Fruit fly (Drosophila melanogaster) whole organism, embryonic: Measurements from ENCODE around the gene CG12766.
A peak's percentile ranks its signal among the peaks of the same experiment; 100 is the strongest.

Source experiments
- ATbp ChIP-seq: fragments of 200-800 bp; sonication (Bioruptor generic); optimal IDR thresholded peaks from 2 replicates; lab custom pipeline; 2017; ENCODE audit warnings: missing biosample characterization, mild to moderate bottlenecking, missing genetic modification characterization, missing genetic modification reagents
- Asciz ChIP-seq: fragments of 200-800 bp; sonication (Bioruptor generic); optimal IDR thresholded peaks from 2 replicates; lab custom pipeline; 2017; ENCODE audit warnings: missing biosample characterization, mild to moderate bottlenecking, missing genetic modification characterization, missing genetic modification reagents
- Bgb ChIP-seq: fragments of 200-800 bp; sonication (Bioruptor generic); IDR thresholded peaks from 2 replicates; pipeline ENCODE4 v1.3.6; 2022; ENCODE audit warnings: missing biosample characterization, missing genetic modification characterization; ENCODE audit not compliant: partially characterized antibody
- Blimp-1 ChIP-seq: fragments of 200-800 bp; sonication (Bioruptor generic); optimal IDR thresholded peaks from 3 replicates; lab custom pipeline; 2018; ENCODE audit warnings: missing biosample characterization, missing genetic modification characterization, mild to moderate bottlenecking, moderate library complexity, missing genetic modification reagents
- BtbVII ChIP-seq: fragments of 200-800 bp; sonication (Bioruptor generic); optimal IDR thresholded peaks from 3 replicates; lab custom pipeline; 2017; ENCODE audit warnings: missing biosample characterization, mild to moderate bottlenecking, missing genetic modification characterization
- CG12659 ChIP-seq: fragments of 200-800 bp; sonication (Bioruptor generic); optimal IDR thresholded peaks from 3 replicates; lab custom pipeline; 2017; ENCODE audit warnings: mild to moderate bottlenecking, missing biosample characterization, missing genetic modification reagents, missing genetic modification characterization
- CG13123 ChIP-seq: fragments of 200-800 bp; sonication (Bioruptor generic); optimal IDR thresholded peaks from 2 replicates; lab custom pipeline; 2016; ENCODE audit warnings: missing biosample characterization, missing genetic modification characterization
- CG17359 ChIP-seq: fragments of 200-800 bp; sonication (Bioruptor generic); optimal IDR thresholded peaks from 3 replicates; lab custom pipeline; 2018; ENCODE audit warnings: missing biosample characterization, mild to moderate bottlenecking, missing genetic modification characterization, moderate library complexity
- CG17568 ChIP-seq: fragments of 200-800 bp; sonication (Bioruptor generic); optimal IDR thresholded peaks from 2 replicates; lab custom pipeline; 2018; ENCODE audit warnings: missing biosample characterization, mild to moderate bottlenecking, missing genetic modification characterization, moderate library complexity
- CG17802 ChIP-seq: fragments of 200-800 bp; sonication (Bioruptor generic); optimal IDR thresholded peaks from 2 replicates; lab custom pipeline; 2018; ENCODE audit warnings: missing biosample characterization, mild to moderate bottlenecking, missing genetic modification characterization, moderate library complexity
- CG2199 ChIP-seq: fragments of 200-800 bp; sonication (Bioruptor generic); IDR thresholded peaks from 3 replicates; pipeline ENCODE4 v1.3.6; 2022; ENCODE audit warnings: missing biosample characterization, missing genetic modification characterization
- CG30431 ChIP-seq: fragments of 200-800 bp; sonication (Bioruptor generic); optimal IDR thresholded peaks from 2 replicates; lab custom pipeline; 2017; ENCODE audit warnings: missing biosample characterization, missing genetic modification characterization
- CG31224 ChIP-seq: fragments of 200-800 bp; sonication (Bioruptor generic); IDR thresholded peaks from 2 replicates; pipeline ENCODE4 v1.3.6; 2022; ENCODE audit warnings: missing biosample characterization, missing genetic modification characterization
- CG31388 ChIP-seq: fragments of 200-800 bp; sonication (Bioruptor generic); optimal IDR thresholded peaks from 2 replicates; lab custom pipeline; 2016; ENCODE audit warnings: missing biosample characterization, missing genetic modification characterization
- CG3163 ChIP-seq: fragments of 200-800 bp; sonication (Bioruptor generic); optimal IDR thresholded peaks from 3 replicates; lab custom pipeline; 2016; ENCODE audit warnings: missing biosample characterization, missing genetic modification characterization
- CG4424 ChIP-seq: fragments of 200-800 bp; sonication (Bioruptor generic); optimal IDR thresholded peaks from 3 replicates; lab custom pipeline; 2016; ENCODE audit warnings: missing biosample characterization, missing genetic modification characterization
- CG6765 ChIP-seq: fragments of 200-800 bp; sonication (Bioruptor generic); optimal IDR thresholded peaks from 3 replicates; lab custom pipeline; 2017; ENCODE audit warnings: missing biosample characterization, mild to moderate bottlenecking, missing genetic modification characterization
- CG6813 ChIP-seq: fragments of 200-800 bp; sonication (Bioruptor generic); optimal IDR thresholded peaks from 2 replicates; lab custom pipeline; 2017; ENCODE audit warnings: missing biosample characterization, missing genetic modification characterization, mild to moderate bottlenecking, moderate library complexity, missing genetic modification reagents
- CG7556 ChIP-seq: fragments of 200-800 bp; sonication (Bioruptor generic); optimal IDR thresholded peaks from 2 replicates; lab custom pipeline; 2017; ENCODE audit warnings: missing biosample characterization, mild to moderate bottlenecking, missing genetic modification characterization
- CG8290 ChIP-seq, 3 experiments: fragments of 200-800 bp; sonication (Bioruptor generic); optimal IDR thresholded peaks; 2 replicates each; lab custom pipeline; 2016 to 2019; ENCODE audit warnings: missing biosample characterization in 3 of 3, missing genetic modification characterization in 3 of 3, mild to moderate bottlenecking in 2 of 3, moderate library complexity in 1 of 3
- CG8478 ChIP-seq: fragments of >200 bp; optimal IDR thresholded peaks from 2 replicates; lab custom pipeline; 2018
- CG9437 ChIP-seq: fragments of 200-800 bp; sonication (Bioruptor generic); optimal IDR thresholded peaks from 2 replicates; lab custom pipeline; 2018; ENCODE audit warnings: missing biosample characterization, mild to moderate bottlenecking, missing genetic modification characterization
- CTCF ChIP-seq: fragments of 200-800 bp; sonication (Bioruptor generic); optimal IDR thresholded peaks from 2 replicates; lab custom pipeline; 2017; ENCODE audit warnings: missing biosample characterization, mild to moderate bottlenecking, missing genetic modification characterization, moderate library complexity
- Drgx ChIP-seq: fragments of 200-800 bp; sonication (Bioruptor generic); IDR thresholded peaks from 2 replicates; pipeline ENCODE4 v1.3.6; 2022; ENCODE audit warnings: missing biosample characterization, missing genetic modification characterization
- Fer1 ChIP-seq: fragments of 200-800 bp; sonication (Bioruptor generic); optimal IDR thresholded peaks from 2 replicates; lab custom pipeline; 2017; ENCODE audit warnings: missing biosample characterization, mild to moderate bottlenecking, missing genetic modification characterization
- HLH4C ChIP-seq: fragments of 200-800 bp; sonication (Bioruptor generic); IDR thresholded peaks from 3 replicates; pipeline ENCODE4 v1.3.6; 2022; ENCODE audit warnings: missing biosample characterization, missing genetic modification characterization; ENCODE audit not compliant: partially characterized antibody
- Kr ChIP-seq: fragments of 200-800 bp; sonication (Bioruptor generic); optimal IDR thresholded peaks from 2 replicates; lab custom pipeline; 2017; ENCODE audit warnings: missing biosample characterization, mild to moderate bottlenecking, missing genetic modification characterization
- Lim3 ChIP-seq: fragments of 200-800 bp; sonication (Bioruptor generic); IDR thresholded peaks from 2 replicates; pipeline ENCODE4 v1.3.6; 2022; ENCODE audit warnings: missing biosample characterization, missing genetic modification characterization
- PHDP ChIP-seq: fragments of 200-800 bp; sonication (Bioruptor generic); optimal IDR thresholded peaks from 3 replicates; lab custom pipeline; 2018; ENCODE audit warnings: missing biosample characterization, mild to moderate bottlenecking, missing genetic modification characterization, moderate library complexity
- Ptx1 ChIP-seq: fragments of 200-800 bp; sonication (Bioruptor generic); IDR thresholded peaks from 2 replicates; pipeline ENCODE4 v1.3.6; 2022; ENCODE audit warnings: missing biosample characterization, missing genetic modification characterization
- Rfx ChIP-seq: fragments of 200-800 bp; sonication (Bioruptor generic); IDR thresholded peaks from 2 replicates; pipeline ENCODE4 v1.3.6; 2022; ENCODE audit warnings: missing biosample characterization, missing genetic modification characterization
- bsh ChIP-seq, 2 experiments: fragments of 200-800 bp; sonication (Bioruptor generic); optimal IDR thresholded peaks; 2 replicates each; lab custom pipeline; 2017 to 2018; ENCODE audit warnings: mild to moderate bottlenecking in 2 of 2, missing biosample characterization in 2 of 2, missing genetic modification characterization in 2 of 2, moderate library complexity in 1 of 2
- caup ChIP-seq: fragments of 200-800 bp; sonication (Bioruptor generic); optimal IDR thresholded peaks from 3 replicates; lab custom pipeline; 2017; ENCODE audit warnings: missing biosample characterization, mild to moderate bottlenecking, missing genetic modification characterization, moderate library complexity; ENCODE audit not compliant: severe bottlenecking
- ci ChIP-seq: fragments of 200-800 bp; sonication (Bioruptor generic); IDR thresholded peaks from 3 replicates; pipeline ENCODE4 v1.3.6; 2022; ENCODE audit warnings: missing biosample characterization, missing genetic modification characterization
- crc ChIP-seq: fragments of 200-800 bp; sonication (Bioruptor generic); optimal IDR thresholded peaks from 2 replicates; lab custom pipeline; 2016; ENCODE audit warnings: missing biosample characterization, missing genetic modification characterization
- dati ChIP-seq: fragments of 200-800 bp; sonication (Bioruptor generic); IDR thresholded peaks from 2 replicates; pipeline ENCODE4 v1.3.6; 2022; ENCODE audit warnings: missing biosample characterization, missing genetic modification characterization
- fd3F ChIP-seq: fragments of 200-800 bp; sonication (Bioruptor generic); optimal IDR thresholded peaks from 2 replicates; lab custom pipeline; 2018; ENCODE audit warnings: missing biosample characterization, mild to moderate bottlenecking, missing genetic modification characterization, moderate library complexity
- grau ChIP-seq: fragments of 200-800 bp; optimal IDR thresholded peaks from 3 replicates; lab custom pipeline; 2019; ENCODE audit warnings: missing biosample characterization, mild to moderate bottlenecking, missing genetic modification characterization, moderate library complexity
- hth ChIP-seq: fragments of >200 bp; optimal IDR thresholded peaks from 2 replicates; lab custom pipeline; 2017; ENCODE audit warnings: inconsistent platforms
- mam ChIP-seq: fragments of 200-800 bp; sonication (Bioruptor generic); optimal IDR thresholded peaks from 3 replicates; lab custom pipeline; 2016; ENCODE audit warnings: missing biosample characterization, missing genetic modification characterization
- row ChIP-seq: fragments of 200-800 bp; sonication (Bioruptor generic); IDR thresholded peaks from 3 replicates; pipeline ENCODE4 v1.3.6; 2022; ENCODE audit warnings: missing biosample characterization, missing genetic modification characterization
- schlank ChIP-seq: fragments of 200-800 bp; sonication (Bioruptor generic); optimal IDR thresholded peaks from 2 replicates; lab custom pipeline; 2018; ENCODE audit warnings: missing biosample characterization, mild to moderate bottlenecking, missing genetic modification characterization
- sd ChIP-seq: fragments of 200-800 bp; sonication (Bioruptor generic); optimal IDR thresholded peaks from 3 replicates; lab custom pipeline; 2018; ENCODE audit warnings: missing biosample characterization, mild to moderate bottlenecking, missing genetic modification characterization, moderate library complexity
- sens ChIP-seq: fragments of 200-800 bp; sonication (Bioruptor generic); peaks from one replicate; lab custom pipeline; 2016; ENCODE audit warnings: missing biosample characterization, missing genetic modification characterization
- seq ChIP-seq: fragments of 200-800 bp; sonication (Bioruptor generic); IDR thresholded peaks from 2 replicates; pipeline ENCODE4 v1.3.6; 2022; ENCODE audit warnings: missing biosample characterization, missing genetic modification characterization
- sug ChIP-seq: fragments of 200-800 bp; optimal IDR thresholded peaks from 2 replicates; lab custom pipeline; 2019; ENCODE audit warnings: missing biosample characterization, mild to moderate bottlenecking, missing genetic modification characterization, moderate library complexity
- tio ChIP-seq: fragments of 200-800 bp; sonication (Bioruptor generic); optimal IDR thresholded peaks from 2 replicates; lab custom pipeline; 2017; ENCODE audit warnings: missing biosample characterization, missing genetic modification characterization, inconsistent platforms
- wek ChIP-seq: fragments of 200-800 bp; sonication (Bioruptor generic); optimal IDR thresholded peaks from 3 replicates; lab custom pipeline; 2018; ENCODE audit warnings: missing biosample characterization, mild to moderate bottlenecking, missing genetic modification characterization, moderate library complexity

Gene CG12766

DNA sequence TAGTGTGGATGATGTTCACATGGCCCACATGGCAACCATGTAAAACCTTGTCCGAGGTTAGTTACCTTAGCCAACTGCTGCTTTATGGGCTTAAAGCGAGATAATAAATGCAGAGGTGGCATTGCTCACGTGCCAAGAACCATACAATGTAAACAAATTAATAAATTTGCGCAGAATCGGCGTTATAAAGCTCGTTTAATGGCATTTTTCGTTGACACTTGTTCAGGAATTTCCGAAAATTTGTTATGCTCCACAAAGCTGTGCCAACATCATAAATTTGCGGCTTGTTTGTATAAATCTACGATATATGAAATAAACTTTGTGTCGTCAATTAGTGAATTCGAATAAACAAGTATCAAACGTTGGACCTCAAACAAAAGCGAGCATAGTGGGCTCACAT is 8.1 kb downstream of the CG12766 start (continued):
- TF ChIP-seq fd3F (GFP tag; lab: Kevin White, UChicago) (peak; percentile 0), wek (GFP tag; lab: Kevin White, UChicago) (no peak), CG6765 (GFP tag; lab: Kevin White, UChicago) (peak; percentile 41), schlank (tag; lab: Kevin White, UChicago) (peak; percentile 15), Drgx (GFP tag; lab: Robert Waterston, UW) (no peak), caup (GFP tag; lab: Kevin White, UChicago) (peak; percentile 25), sd (tag; lab: Kevin White, UChicago) (peak; percentile 91), Fer1 (GFP tag; lab: Kevin White, UChicago) (peak; percentile 15), CG8290 (GFP tag; optimal IDR thresholded peaks at IDR 0.05; lab: Kevin White, UChicago) (no peak), CG8290 (tag; optimal IDR thresholded peaks at IDR 0.05; lab: Kevin White, UChicago) (peak in 1 of 2 experiments; percentile 14)

DNA sequence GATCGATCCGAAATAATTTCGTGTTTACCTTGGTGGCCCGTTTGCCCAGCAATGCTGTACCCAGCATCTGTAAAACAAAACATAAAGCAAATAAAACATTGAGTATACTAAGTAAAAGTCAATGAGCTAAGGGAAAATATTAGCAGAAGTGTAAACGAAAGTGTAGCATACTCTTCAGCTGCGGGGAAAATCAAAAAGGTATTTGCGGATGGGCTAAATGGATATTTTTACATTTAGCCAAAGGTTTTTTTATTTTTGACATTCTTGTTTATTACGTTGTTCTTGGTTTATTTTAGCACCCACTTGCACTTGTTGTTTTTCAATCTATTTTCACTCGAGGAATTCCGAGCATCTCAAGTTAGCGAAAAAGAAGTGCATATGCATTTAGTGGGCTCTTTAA is 9.0 kb downstream of the CG12766 start:
- TF ChIP-seq CG3163 (GFP tag; lab: Kevin White, UChicago) (no peak), BtbVII (GFP tag; lab: Kevin White, UChicago) (peak; percentile 29), CG9437 (GFP tag; lab: Kevin White, UChicago) (peak; percentile 15), sens (GFP tag; lab: Kevin White, UChicago) (peak; percentile 84), CTCF (GFP tag; lab: Kevin White, UChicago) (peak; percentile 30), HLH4C (GFP tag; lab: Robert Waterston, UW) (0 out of 3 replicates have a peak, but pooled peaks have one; percentile 33), ATbp (GFP tag; lab: Kevin White, UChicago) (peak; percentile 26), CG7556 (no peak), CG2199 (GFP tag; lab: Robert Waterston, UW) (peak; percentile 79; the same call in 1 of the 3 replicates), CG12659 (GFP tag; lab: Kevin White, UChicago) (peak; percentile 26), Bgb (GFP tag; lab: Robert Waterston, UW) (peak; percentile 31; the same call in 1 of the 2 replicates), Blimp-1 (peak; percentile 29), Asciz (peak; percentile 8), PHDP (tag; lab: Kevin White, UChicago) (peak; percentile 20), CG17568 (GFP tag; lab: Kevin White, UChicago) (peak; percentile 16), row (GFP tag; lab: Robert Waterston, UW) (no peak), CG17359 (peak; percentile 2), bsh (GFP tag; optimal IDR thresholded peaks at IDR 0.05; lab: Kevin White, UChicago) (peak in 1 of 2 experiments; percentile 18), CG4424 (no peak), tio (GFP tag; lab: Kevin White, UChicago) (peak; percentile 37), ci (GFP tag; lab: Robert Waterston, UW) (0 out of 3 replicates have a peak, but pooled peaks have one; percentile 43), hth (no peak)

DNA sequence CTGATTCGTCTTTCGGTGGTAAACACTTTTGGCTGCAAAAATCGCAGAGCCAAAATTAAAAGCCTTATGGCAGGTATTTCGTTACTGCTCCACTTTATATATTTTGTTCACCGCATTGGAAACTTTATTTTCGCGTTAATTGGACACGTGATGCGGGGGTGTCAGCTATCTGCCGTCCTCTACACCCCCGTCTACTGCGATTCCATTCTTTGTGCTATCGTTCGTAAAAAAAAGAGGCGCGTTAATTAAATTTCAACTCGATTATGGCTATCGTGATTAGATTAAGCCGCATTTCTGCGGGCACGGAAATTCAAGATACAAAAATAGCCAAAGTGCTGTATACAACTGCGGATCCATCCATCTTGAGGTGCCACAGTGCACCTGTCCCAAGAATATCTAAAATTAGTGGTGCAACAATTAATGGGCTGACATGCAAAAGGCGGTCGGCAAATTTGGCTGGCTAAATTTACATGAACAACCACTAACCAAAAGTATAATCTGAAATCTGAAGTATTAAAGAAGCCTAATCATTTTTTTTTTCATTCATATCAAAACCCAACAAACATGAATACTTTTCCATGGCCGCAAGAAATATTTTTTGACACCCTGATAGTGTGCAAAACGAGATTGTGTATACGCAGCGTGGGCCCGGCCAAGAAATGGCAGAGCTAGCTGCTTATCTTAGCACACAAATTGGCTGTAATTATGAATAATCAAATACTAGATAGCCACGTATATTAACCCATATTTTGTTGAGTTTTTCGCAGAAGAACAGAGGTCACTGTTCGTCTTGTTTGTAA is 9.8 kb downstream of the CG12766 start:
- TF ChIP-seq dati (GFP tag; lab: Robert Waterston, UW) (no peak), crc (GFP tag; lab: Kevin White, UChicago) (no peak), Ptx1 (GFP tag; lab: Robert Waterston, UW) (no peak), CG31388 (no peak), CG8478 (lab: Kevin White, UChicago) (no peak), mam (GFP tag; lab: Kevin White, UChicago) (no peak), CG13123 (GFP tag; lab: Kevin White, UChicago) (no peak), CG31224 (no peak), seq (GFP tag; lab: Robert Waterston, UW) (no peak), grau (tag; lab: Kevin White, UChicago) (no peak), Lim3 (GFP tag; lab: Robert Waterston, UW) (peak; percentile 40; the same call in 1 of the 2 replicates), CG30431 (no peak), sug (tag; lab: Kevin White, UChicago) (peak; percentile 79), CG6813 (no peak), Rfx (GFP tag; lab: Robert Waterston, UW) (no peak), CG17802 (tag; lab: Kevin White, UChicago) (no peak), Kr (no peak)
